Worm (Caenorhabditis elegans): ENCODE results near the gene glb-28.

glb-28 gene

ce11 chrX:15274827-15275761 is 42.0 kb downstream of the glb-28 start (continued):
- TF ChIP-seq lsy-27 (tag; optimal IDR thresholded peaks at IDR 0.05; ENCODE audit: borderline replicate concordance, insufficient read depth) (no peak), D2030.7 (GFP tag; IDR thresholded peaks at IDR 0.05) (no peak), unc-130 (GFP tag; optimal IDR thresholded peaks at IDR 0.05) (no peak), nfya-2 (GFP tag; IDR thresholded peaks at IDR 0.05) (no peak), nfyb-1 (GFP tag; IDR thresholded peaks at IDR 0.05) (peak; percentile 68), ztf-22 (GFP tag; optimal IDR thresholded peaks at IDR 0.05) (no peak), ceh-91 (GFP tag; IDR thresholded peaks at IDR 0.05) (no peak), B0035.1 (tag; optimal IDR thresholded peaks at IDR 0.05) (no peak), cebp-2 (GFP tag; IDR thresholded peaks at IDR 0.05) (no peak), B0261.1 (tag; optimal IDR thresholded peaks at IDR 0.05) (no peak), F10E7.11 (tag; optimal IDR thresholded peaks at IDR 0.05) (no peak), snpc-3.4 (tag; optimal IDR thresholded peaks at IDR 0.05) (no peak), tbx-9 (tag; optimal IDR thresholded peaks at IDR 0.05; ENCODE audit: borderline replicate concordance) (no peak), hmg-1.2 (GFP tag; IDR thresholded peaks at IDR 0.05) (peak; percentile 48; the same call in 1 of the 2 replicates), F23B12.7 (tag; optimal IDR thresholded peaks at IDR 0.05; ENCODE audit: insufficient read depth) (no peak), ztf-26 (tag; optimal IDR thresholded peaks at IDR 0.05) (peak; percentile 83), madf-3 (GFP tag; IDR thresholded peaks at IDR 0.05) (no peak)

DNA sequence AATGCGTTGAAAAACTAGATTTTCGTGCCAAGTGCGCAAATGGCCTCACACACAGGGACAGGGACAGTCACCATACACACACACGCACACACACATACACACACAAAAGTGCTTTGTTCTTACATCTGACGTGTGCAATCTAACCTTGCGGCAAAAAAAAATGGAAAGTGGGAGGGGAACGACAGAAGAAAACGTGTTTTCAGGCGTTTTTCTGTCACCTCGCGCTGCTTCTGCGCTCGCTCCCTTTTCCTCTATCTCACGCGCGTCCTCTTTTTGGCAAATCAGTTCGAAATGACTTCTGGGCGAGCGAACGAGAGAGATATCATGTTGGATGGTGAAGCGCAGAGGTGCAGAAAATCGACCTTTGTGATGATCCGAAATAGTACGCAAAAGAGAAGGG is 43.0 kb downstream of the glb-28 start:
- TF ChIP-seq him-1 (tag; optimal IDR thresholded peaks at IDR 0.05) (no peak), ceh-27 (GFP tag; optimal IDR thresholded peaks at IDR 0.05) (peak; percentile 8), ekl-4 (GFP tag; IDR thresholded peaks at IDR 0.05) (no peak), dox-1 (GFP tag; IDR thresholded peaks at IDR 0.05) (peak; percentile 18; the same call in 1 of the 2 replicates), lin-40 (tag; optimal IDR thresholded peaks at IDR 0.05) (peak; percentile 42), zfh-2 (GFP tag; conservative IDR thresholded peaks at IDR 0.05) (peak; percentile 74), cebp-1 (GFP tag; IDR thresholded peaks at IDR 0.05) (no peak), cebp-1 (tag; optimal IDR thresholded peaks at IDR 0.05) (peak; percentile 50), madf-3 (GFP tag; IDR thresholded peaks at IDR 0.05) (0 out of 2 replicates have a peak, but pooled peaks have one; percentile 41), somi-1 (GFP tag; optimal IDR thresholded peaks at IDR 0.05) (peak; percentile 60), egrh-3 (GFP tag; IDR thresholded peaks at IDR 0.05) (peak; percentile 72; the same call in 1 of the 2 replicates)

DNA sequence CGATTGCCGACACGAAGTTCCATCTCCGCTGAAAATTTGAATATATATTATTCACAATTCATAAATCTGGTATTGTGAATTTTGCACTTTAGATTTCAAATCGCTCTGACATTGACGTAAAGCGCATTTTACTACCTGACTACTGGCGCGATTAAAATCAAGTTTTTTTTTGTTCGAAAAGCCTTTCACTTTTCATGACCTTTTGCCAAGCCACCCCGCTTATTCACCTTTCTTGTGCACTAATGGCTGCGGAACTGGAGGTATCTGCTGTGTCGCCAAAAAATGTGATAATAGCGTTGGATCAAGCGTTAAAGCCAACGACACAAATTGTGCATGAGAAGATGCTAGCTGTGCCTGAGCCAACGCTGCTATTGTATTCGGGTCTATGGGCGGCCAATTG is 44.1 kb downstream of the glb-28 start:
- TF ChIP-seq F39B2.1 (GFP tag; IDR thresholded peaks at IDR 0.05) (no peak), ekl-4 (GFP tag; IDR thresholded peaks at IDR 0.05) (no peak), hrde-1 (tag; optimal IDR thresholded peaks at IDR 0.05; ENCODE audit: borderline replicate concordance) (no peak), madf-3 (GFP tag; IDR thresholded peaks at IDR 0.05) (no peak), F57C9.4 (tag; optimal IDR thresholded peaks at IDR 0.05) (no peak), snpc-1.1 (tag; optimal IDR thresholded peaks at IDR 0.05; ENCODE audit: insufficient read depth) (no peak), nhr-27 (tag; optimal IDR thresholded peaks at IDR 0.05) (no peak), madf-10 (tag; optimal IDR thresholded peaks at IDR 0.05) (no peak), Y53G8AR.9 (GFP tag; conservative IDR thresholded peaks at IDR 0.05) (no peak), mxl-1 (tag; optimal IDR thresholded peaks at IDR 0.05) (no peak), ama-1 (optimal IDR thresholded peaks at IDR 0.05) (no peak), ama-1 (GFP tag; optimal IDR thresholded peaks at IDR 0.05) (no peak), bed-2 (GFP tag; IDR thresholded peaks at IDR 0.05) (no peak), F55B11.4 (tag; optimal IDR thresholded peaks at IDR 0.05; ENCODE audit: borderline replicate concordance, insufficient read depth) (no peak), lsl-1 (GFP tag; optimal IDR thresholded peaks at IDR 0.05) (no peak), tbx-9 (tag; optimal IDR thresholded peaks at IDR 0.05; ENCODE audit: borderline replicate concordance) (no peak), F22D6.2 (tag; optimal IDR thresholded peaks at IDR 0.05) (no peak), attf-6 (GFP tag; IDR thresholded peaks at IDR 0.05) (no peak), fkh-3 (tag; optimal IDR thresholded peaks at IDR 0.05) (no peak), athp-1 (tag; optimal IDR thresholded peaks at IDR 0.05) (no peak), Y53F4B.3 (GFP tag; IDR thresholded peaks at IDR 0.05) (no peak)

Data from whole organism, young adult.